Worm (Caenorhabditis elegans): ENCODE results near the gene inx-6.

Gene inx-6

ce11 chrIV:12746284-12746683 lies at the start of gene inx-6:
inx-6 (plus strand) TSS chrIV:12746584.
- TF ChIP-seq dao-5 (tag; optimal IDR thresholded peaks at IDR 0.05) = no peak
- TF ChIP-seq W03F9.2 (tag; optimal IDR thresholded peaks at IDR 0.05) = no peak

DNA sequence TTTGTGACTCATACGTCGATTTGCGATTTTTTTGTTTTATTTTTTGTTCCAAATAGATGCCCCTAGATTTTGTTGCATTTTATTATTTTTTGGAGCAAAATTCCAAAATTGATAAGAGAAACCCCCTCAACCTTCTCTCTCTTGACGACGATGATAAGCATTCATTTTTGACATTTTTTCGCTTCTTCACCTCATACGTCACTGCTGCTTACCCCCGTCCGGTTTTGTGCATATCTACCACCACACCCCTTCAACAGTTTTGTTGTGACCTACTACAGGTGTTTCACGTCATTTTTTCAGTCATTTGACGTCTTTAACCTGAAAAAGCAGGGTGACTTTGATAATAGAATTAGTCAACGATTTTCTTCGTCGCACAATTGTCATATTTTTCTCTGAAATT lies 47.5 kb upstream of the inx-6 start:
- TF ChIP-seq him-1 (tag; optimal IDR thresholded peaks at IDR 0.05) (no peak), dao-5 (tag; optimal IDR thresholded peaks at IDR 0.05) (no peak), W03F9.2 (tag; optimal IDR thresholded peaks at IDR 0.05) (no peak)

DNA sequence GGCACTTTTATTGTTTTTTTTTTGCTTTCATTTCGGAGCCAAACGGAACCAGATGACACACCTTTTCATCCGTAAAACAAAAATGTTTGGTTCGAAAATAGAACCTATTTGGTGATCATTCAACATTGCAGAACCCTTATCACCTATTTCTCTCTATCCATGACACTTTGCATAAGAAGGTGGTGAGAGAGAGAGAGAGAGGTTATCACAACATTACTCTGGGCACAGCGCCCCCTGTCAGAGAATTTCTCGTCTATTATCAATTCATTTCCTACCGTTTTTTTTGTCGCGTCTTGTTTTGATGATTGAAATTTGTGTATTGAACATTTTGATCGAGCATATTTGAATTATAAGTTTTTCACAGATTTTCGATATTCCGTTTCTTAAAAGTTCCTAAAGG lies 46.2 kb upstream of the inx-6 start:
- TF ChIP-seq him-1 (tag; optimal IDR thresholded peaks at IDR 0.05) (no peak), W03F9.2 (tag; optimal IDR thresholded peaks at IDR 0.05) (no peak), dao-5 (tag; optimal IDR thresholded peaks at IDR 0.05) (no peak)

ce11 chrIV:12700944-12701343 lies 45.4 kb upstream of the inx-6 start:
- TF ChIP-seq him-1 (tag; optimal IDR thresholded peaks at IDR 0.05) (no peak), W03F9.2 (tag; optimal IDR thresholded peaks at IDR 0.05) (no peak)

DNA sequence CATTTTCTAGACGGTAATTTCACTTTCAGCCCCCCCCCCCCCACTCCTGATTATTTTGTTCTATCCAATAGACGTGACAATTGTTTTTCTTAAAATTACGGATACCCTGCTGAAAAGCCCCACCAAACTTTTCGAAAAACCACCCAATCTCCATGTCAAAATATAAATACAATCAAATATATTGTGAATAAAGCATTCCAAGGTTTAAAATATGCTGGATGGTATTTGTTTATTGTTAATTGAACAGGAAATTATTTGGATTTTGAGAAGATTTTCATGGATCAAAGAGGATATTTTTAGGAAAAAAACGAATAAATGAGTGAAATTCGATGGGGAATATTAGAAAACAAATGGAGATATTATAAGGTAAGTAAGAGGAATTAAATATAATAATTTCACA lies 42.6 kb upstream of the inx-6 start, which contains the start of gene C27D8.4:
C27D8.4 (plus strand) TSS at position 301 of the 400 bp plus-strand sequence.
- TF ChIP-seq dao-5 (tag; optimal IDR thresholded peaks at IDR 0.05) = no peak
- no peak for TF ChIP-seq him-1 (tag; optimal IDR thresholded peaks at IDR 0.05)
- no peak for TF ChIP-seq W03F9.2 (tag; optimal IDR thresholded peaks at IDR 0.05)

- TF ChIP-seq W03F9.2 (tag; optimal IDR thresholded peaks at IDR 0.05) = no peak
- no peak for TF ChIP-seq dao-5 (tag; optimal IDR thresholded peaks at IDR 0.05)
- TF ChIP-seq him-1 (tag; optimal IDR thresholded peaks at IDR 0.05) = no peak
Measured at ce11 chrIV:12710996-12711395, 35.4 kb upstream of the inx-6 start, which contains the start of gene C27D8.2. C27D8.2 (plus strand) TSS chrIV:12711217.

ce11 chrIV:12711644-12712043 lies 34.7 kb upstream of the inx-6 start, which contains the start of gene C27D8.3:
C27D8.3 (minus strand) TSS chrIV:12711744.
- TF ChIP-seq him-1 (tag; optimal IDR thresholded peaks at IDR 0.05) (no peak), dao-5 (tag; optimal IDR thresholded peaks at IDR 0.05) (no peak), W03F9.2 (tag; optimal IDR thresholded peaks at IDR 0.05) (no peak)

ce11 chrIV:12715947-12716382 lies 30.4 kb upstream of the inx-6 start:
- no peak for TF ChIP-seq him-1 (tag; optimal IDR thresholded peaks at IDR 0.05)
- no peak for TF ChIP-seq dao-5 (tag; optimal IDR thresholded peaks at IDR 0.05)
- no peak for TF ChIP-seq W03F9.2 (tag; optimal IDR thresholded peaks at IDR 0.05)

DNA sequence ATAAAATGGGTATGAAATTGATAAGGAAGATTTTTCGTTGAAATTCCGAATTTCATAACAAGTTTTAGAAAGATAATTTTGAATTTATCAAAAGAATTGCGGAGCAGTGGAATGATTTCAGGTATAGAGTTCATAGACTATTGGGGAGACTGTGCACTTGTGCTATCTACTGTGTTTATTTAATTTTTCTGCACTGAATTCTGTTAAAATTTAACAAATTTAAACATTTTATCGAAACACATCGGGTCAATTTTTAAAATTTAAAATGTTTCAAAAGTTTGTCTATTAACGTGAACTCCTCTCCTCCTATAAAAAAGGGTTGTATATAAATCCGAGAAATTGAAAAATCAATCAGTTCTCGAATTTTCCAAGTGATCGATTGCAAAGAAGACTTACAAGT lies 28.9 kb upstream of the inx-6 start, which contains the start of gene C27D8.1:
C27D8.1 (plus strand) TSS at position 301 of the 400 bp plus-strand sequence.
- TF ChIP-seq dao-5 (tag; optimal IDR thresholded peaks at IDR 0.05) (no peak), W03F9.2 (tag; optimal IDR thresholded peaks at IDR 0.05) (no peak), him-1 (tag; optimal IDR thresholded peaks at IDR 0.05) (no peak)

ce11 chrIV:12719664-12720063 lies 26.7 kb upstream of the inx-6 start, which contains the start of gene idpp-7:
idpp-7 (plus strand) TSS chrIV:12719964.
- TF ChIP-seq him-1 (tag; optimal IDR thresholded peaks at IDR 0.05) (no peak), dao-5 (tag; optimal IDR thresholded peaks at IDR 0.05) (no peak)

ce11 chrIV:12721106-12721505 lies 25.3 kb upstream of the inx-6 start, which contains the start of gene T23F6.2:
T23F6.2 (plus strand) TSS chrIV:12721356.
- no peak for TF ChIP-seq him-1 (tag; optimal IDR thresholded peaks at IDR 0.05)
- no peak for TF ChIP-seq dao-5 (tag; optimal IDR thresholded peaks at IDR 0.05)
- TF ChIP-seq W03F9.2 (tag; optimal IDR thresholded peaks at IDR 0.05) = no peak

DNA sequence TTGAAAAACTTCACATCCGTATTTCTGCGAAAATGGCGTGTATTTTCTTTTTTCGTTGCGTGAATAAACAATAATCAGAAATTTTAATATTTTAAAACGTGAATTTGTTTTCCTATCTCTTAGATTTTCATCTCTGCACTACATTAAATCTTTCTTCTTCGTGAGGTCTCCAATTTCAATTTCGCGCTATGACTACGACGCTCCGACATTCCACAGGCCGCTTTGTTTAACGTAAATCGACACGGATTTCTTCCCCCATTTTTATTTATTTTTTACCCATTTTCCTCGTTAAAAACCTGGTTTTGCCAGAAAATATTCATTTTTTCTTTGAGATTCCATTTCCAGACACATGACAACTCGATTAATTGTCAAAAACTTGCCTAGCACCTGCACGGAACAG lies 21.7 kb upstream of the inx-6 start, which contains the start of the genes T23F6.3 and rbd-1:
T23F6.3 (minus strand) TSS at position 120 of the 400 bp plus-strand sequence.
rbd-1 (plus strand) TSS at position 346 of the 400 bp plus-strand sequence.
- TF ChIP-seq dao-5 (tag; optimal IDR thresholded peaks at IDR 0.05) = no peak
- peak; percentile 91 for TF ChIP-seq W03F9.2 (tag; optimal IDR thresholded peaks at IDR 0.05)

DNA sequence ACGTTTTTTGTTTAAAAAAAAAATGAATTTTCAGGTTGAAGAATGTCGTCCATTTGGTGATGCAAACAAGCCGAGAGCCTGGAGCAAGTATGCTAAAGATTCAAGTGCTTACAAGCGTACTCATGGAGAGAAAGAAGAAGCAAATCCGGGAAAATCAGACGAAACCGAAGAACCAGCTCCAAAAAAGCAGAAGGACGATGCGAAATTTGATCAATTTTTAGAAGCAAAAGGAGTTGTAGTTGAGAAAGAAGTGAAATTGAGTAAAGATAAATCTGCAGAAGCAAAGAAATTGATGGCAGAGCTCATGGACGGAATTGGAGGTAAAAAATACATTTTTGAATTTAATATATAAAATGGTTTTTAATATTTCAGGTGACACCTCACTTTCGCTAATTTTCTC lies 21.2 kb upstream of the inx-6 start:
- TF ChIP-seq him-1 (tag; optimal IDR thresholded peaks at IDR 0.05) = no peak
- TF ChIP-seq W03F9.2 (tag; optimal IDR thresholded peaks at IDR 0.05) = no peak
- no peak for TF ChIP-seq dao-5 (tag; optimal IDR thresholded peaks at IDR 0.05)

ce11 chrIV:12725925-12726324 lies 20.5 kb upstream of the inx-6 start:
- TF ChIP-seq him-1 (tag; optimal IDR thresholded peaks at IDR 0.05) (no peak), dao-5 (tag; optimal IDR thresholded peaks at IDR 0.05) (no peak), W03F9.2 (tag; optimal IDR thresholded peaks at IDR 0.05) (no peak)

- TF ChIP-seq dao-5 (tag; optimal IDR thresholded peaks at IDR 0.05) (no peak), W03F9.2 (tag; optimal IDR thresholded peaks at IDR 0.05) (no peak), him-1 (tag; optimal IDR thresholded peaks at IDR 0.05) (no peak)
Measured at ce11 chrIV:12728162-12728561, 18.2 kb upstream of the inx-6 start.

All from whole organism, L4/young adult.